Fruit fly (Drosophila melanogaster) whole organism: ENCODE results near the gene CG12546.

Experiments used
- CG8478 ChIP-seq: fragments of >200 bp; optimal IDR thresholded peaks from 2 replicates; lab custom pipeline; 2018; ENCODE audit warnings: inconsistent platforms
- Dll ChIP-seq: fragments of >200 bp; optimal IDR thresholded peaks from 2 replicates; lab custom pipeline; 2017
- psq ChIP-seq: fragments of >200 bp; optimal IDR thresholded peaks from 2 replicates; lab custom pipeline; 2017
- usp ChIP-seq: fragments of >200 bp; optimal IDR thresholded peaks from 2 replicates; lab custom pipeline; 2017; ENCODE audit warnings: missing biosample characterization, missing genetic modification characterization, mixed read lengths

DNA sequence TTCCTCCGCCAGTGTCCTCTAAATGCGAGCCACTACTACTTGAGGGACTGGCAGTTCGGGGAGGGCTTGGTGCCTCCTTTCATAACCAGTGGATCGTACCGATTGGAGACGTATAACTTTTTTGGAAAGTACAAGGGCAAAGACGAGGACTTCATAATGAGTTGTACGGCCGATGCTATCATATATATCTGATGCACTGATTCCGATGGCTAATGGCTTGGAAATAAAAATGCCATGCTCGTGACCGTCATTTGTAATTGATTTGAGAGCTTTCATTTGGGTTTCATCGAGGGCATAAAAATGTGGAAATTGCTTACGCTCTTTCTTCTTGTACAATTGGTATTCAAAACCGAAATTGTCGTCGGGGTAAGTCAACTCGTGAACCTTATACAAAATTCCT is 44.5 kb downstream of the CG12546 start, which contains the start of gene CG33771:
- no peak for TF ChIP-seq CG8478 (lab: Kevin White, UChicago)
- no peak for TF ChIP-seq usp (GFP tag; lab: Kevin White, UChicago)
- no peak for TF ChIP-seq Dll (lab: Kevin White, UChicago)
- TF ChIP-seq psq (lab: Kevin White, UChicago), result no peak
